Worm (Caenorhabditis elegans): ENCODE measurements around the gene F38B7.2.

The F38B7.2 gene

DNA sequence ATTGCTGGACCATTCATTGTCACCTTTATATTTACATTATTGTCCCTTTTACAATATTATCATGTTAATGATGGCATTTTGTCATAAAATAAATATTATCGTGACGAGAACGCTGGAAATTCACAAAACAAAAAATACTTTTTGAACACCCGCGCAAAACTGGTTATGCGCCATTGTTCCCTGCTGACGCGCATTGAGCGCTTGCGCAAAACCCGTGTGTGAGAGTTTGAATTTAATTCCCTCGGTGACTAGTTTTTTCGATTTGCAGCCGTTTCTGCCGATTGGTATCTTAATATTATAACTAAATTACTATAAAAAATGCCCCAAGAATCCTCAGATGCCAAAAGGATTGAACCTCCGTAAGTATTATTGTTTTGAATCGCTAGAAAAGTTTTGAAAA, 22.3 kb upstream of the F38B7.2 start, which contains the start of gene pafo-1 (continued):
- TF ChIP-seq snpc-4 (tag; optimal IDR thresholded peaks at IDR 0.05) (peak; percentile 83), mab-9 (GFP tag; IDR thresholded peaks at IDR 0.05) (peak; percentile 67), jun-1 (tag; optimal IDR thresholded peaks at IDR 0.05) (peak; percentile 88), sup-37 (GFP tag; optimal IDR thresholded peaks at IDR 0.05) (peak; percentile 79), hlh-4 (tag; optimal IDR thresholded peaks at IDR 0.05) (no peak), C04F5.9 (tag; optimal IDR thresholded peaks at IDR 0.05) (peak; percentile 58), mep-1 (tag; optimal IDR thresholded peaks at IDR 0.05) (peak; percentile 95), pag-3 (tag; optimal IDR thresholded peaks at IDR 0.05; ENCODE audit: borderline replicate concordance, insufficient read depth) (peak; percentile 13), fkh-4 (tag; optimal IDR thresholded peaks at IDR 0.05; ENCODE audit: borderline replicate concordance) (peak; percentile 28), nhr-71 (tag; optimal IDR thresholded peaks at IDR 0.05) (peak; percentile 95), zag-1 (tag; optimal IDR thresholded peaks at IDR 0.05) (no peak), nhr-28 (tag; optimal IDR thresholded peaks at IDR 0.05) (no peak), tbx-2 (tag; optimal IDR thresholded peaks at IDR 0.05) (peak; percentile 92), nhr-12 (tag; optimal IDR thresholded peaks at IDR 0.05) (no peak), C34B4.2 (tag; optimal IDR thresholded peaks at IDR 0.05) (peak; percentile 5), ceh-88 (GFP tag; IDR thresholded peaks at IDR 0.05) (peak; percentile 20; the same call in 1 of the 2 replicates), snu-23 (GFP tag; optimal IDR thresholded peaks at IDR 0.05) (peak; percentile 92), mef-2 (tag; optimal IDR thresholded peaks at IDR 0.05) (peak; percentile 65), unc-30 (tag; optimal IDR thresholded peaks at IDR 0.05) (no peak), ama-1 (optimal IDR thresholded peaks at IDR 0.05) (peak; percentile 13), lir-3 (tag; optimal IDR thresholded peaks at IDR 0.05; ENCODE audit: poor library complexity) (peak; percentile 68), unc-86 (tag; optimal IDR thresholded peaks at IDR 0.05) (peak; percentile 89), skn-1 (tag; optimal IDR thresholded peaks at IDR 0.05) (peak; percentile 92), fos-1 (tag; optimal IDR thresholded peaks at IDR 0.05) (peak; percentile 84), lin-15B (tag; optimal IDR thresholded peaks at IDR 0.05) (peak; percentile 79), unc-62 (GFP tag; optimal IDR thresholded peaks at IDR 0.05) (no peak), fkh-8 (tag; optimal IDR thresholded peaks at IDR 0.05) (peak; percentile 79), unc-130 (tag; optimal IDR thresholded peaks at IDR 0.05) (peak; percentile 91), F16B12.6 (tag; optimal IDR thresholded peaks at IDR 0.05) (peak; percentile 67), dsc-1 (tag; optimal IDR thresholded peaks at IDR 0.05) (peak; percentile 94), ceh-63 (GFP tag; optimal IDR thresholded peaks at IDR 0.05) (no peak), lin-35 (GFP tag; optimal IDR thresholded peaks at IDR 0.05) (peak; percentile 99), hlh-17 (GFP tag; optimal IDR thresholded peaks at IDR 0.05; ENCODE audit: borderline replicate concordance) (no peak), isw-1 (GFP tag; IDR thresholded peaks at IDR 0.05) (peak; percentile 89), nhr-76 (tag; optimal IDR thresholded peaks at IDR 0.05) (peak; percentile 43), sox-4 (tag; optimal IDR thresholded peaks at IDR 0.05) (peak; percentile 81), ets-5 (GFP tag; IDR thresholded peaks at IDR 0.05) (no peak), zip-4 (GFP tag; optimal IDR thresholded peaks at IDR 0.05) (peak; percentile 80), C16A3.4 (tag; optimal IDR thresholded peaks at IDR 0.05) (peak; percentile 82), ces-1 (GFP tag; optimal IDR thresholded peaks at IDR 0.05) (no peak), egl-27 (tag; optimal IDR thresholded peaks at IDR 0.05) (peak in 1 of 2 experiments; percentile 43), nhr-85 (tag) (peak; percentile 97), nhr-20 (tag; optimal IDR thresholded peaks at IDR 0.05) (peak; percentile 92), nhr-11 (tag; optimal IDR thresholded peaks at IDR 0.05) (peak; percentile 81), unc-98 (GFP tag; IDR thresholded peaks at IDR 0.05) (no peak), dpl-1 (GFP tag; optimal IDR thresholded peaks at IDR 0.05) (peak; percentile 99), sptf-1 (tag; optimal IDR thresholded peaks at IDR 0.05) (no peak), elt-2 (tag; optimal IDR thresholded peaks at IDR 0.05) (peak; percentile 75), nhr-77 (tag; optimal IDR thresholded peaks at IDR 0.05) (peak; percentile 60), ztf-11 (tag; optimal IDR thresholded peaks at IDR 0.05) (peak in 1 of 2 experiments; percentile 79), elt-3 (tag; optimal IDR thresholded peaks at IDR 0.05) (peak in 2 of 6 experiments; percentile 79 to 80), efl-1 (optimal IDR thresholded peaks at IDR 0.05) (peak; percentile 98 to 99), efl-1 (GFP tag; optimal IDR thresholded peaks at IDR 0.05 in 1 of 2) (peak; percentile 99 to 100), aha-1 (tag; optimal IDR thresholded peaks at IDR 0.05) (peak; percentile 56)
